Fruit fly (Drosophila melanogaster): ENCODE measurements around the gene Pgam5.

The Pgam5 gene

dm6 chrX:1830396-1831218 is 42.8 kb downstream of the Pgam5 start (continued):
- TF ChIP-seq jing (GFP tag; optimal IDR thresholded peaks at IDR 0.05) (peak; percentile 91), peb (GFP tag; IDR thresholded peaks at IDR 0.05) (peak; percentile 95), CG8089 (GFP tag; optimal IDR thresholded peaks at IDR 0.05) (peak; percentile 89), dati (GFP tag; IDR thresholded peaks at IDR 0.05) (peak; percentile 95), unc-4 (GFP tag; IDR thresholded peaks at IDR 0.05; ENCODE audit: partially characterized antibody) (no peak), CG14014 (GFP tag; IDR thresholded peaks at IDR 0.05) (peak; percentile 98), insv (GFP tag; optimal IDR thresholded peaks at IDR 0.05) (peak; percentile 46 to 66), crol (GFP tag; IDR thresholded peaks at IDR 0.05) (peak; percentile 59; the same call in 1 of the 2 replicates), Side (GFP tag; optimal IDR thresholded peaks at IDR 0.05) (peak; percentile 90), lmd (GFP tag; IDR thresholded peaks at IDR 0.05) (peak; percentile 97), CG2712 (tag; optimal IDR thresholded peaks at IDR 0.05) (peak; percentile 95), ash1 (GFP tag; optimal IDR thresholded peaks at IDR 0.05) (peak; percentile 64), B-H2 (GFP tag; optimal IDR thresholded peaks at IDR 0.05) (peak; percentile 83), CG6765 (GFP tag; optimal IDR thresholded peaks at IDR 0.05) (peak; percentile 93), vnd (GFP tag; IDR thresholded peaks at IDR 0.05; ENCODE audit: partially characterized antibody) (no peak), HLHmδ (GFP tag; optimal IDR thresholded peaks at IDR 0.05) (no peak), CG17802 (tag; optimal IDR thresholded peaks at IDR 0.05) (peak; percentile 86), Antp (GFP tag; optimal IDR thresholded peaks at IDR 0.05) (peak; percentile 91), luna (GFP tag; optimal IDR thresholded peaks at IDR 0.05) (peak; percentile 61), CG5953 (GFP tag; IDR thresholded peaks at IDR 0.05) (peak; percentile 97), gsb (GFP tag; IDR thresholded peaks at IDR 0.05) (peak; percentile 94), ATbp (GFP tag; optimal IDR thresholded peaks at IDR 0.05) (peak; percentile 94), CG16813 (GFP tag; IDR thresholded peaks at IDR 0.05; ENCODE audit: partially characterized antibody) (no peak), ssp (GFP tag; IDR thresholded peaks at IDR 0.05) (peak; percentile 88), Lpt (GFP tag; optimal IDR thresholded peaks at IDR 0.05) (no peak), Mes4 (GFP tag; optimal IDR thresholded peaks at IDR 0.05) (peak; percentile 89), Lim3 (GFP tag; IDR thresholded peaks at IDR 0.05) (peak; percentile 83), CG10267 (tag; optimal IDR thresholded peaks at IDR 0.05) (peak; percentile 88), Mad (GFP tag; optimal IDR thresholded peaks at IDR 0.05) (peak; percentile 92), kay (GFP tag; optimal IDR thresholded peaks at IDR 0.05) (peak; percentile 95), crp (GFP tag; optimal IDR thresholded peaks at IDR 0.05) (peak in 1 of 2 experiments; percentile 65), Sin3A (optimal IDR thresholded peaks at IDR 0.05) (no peak), CG17328 (GFP tag; IDR thresholded peaks at IDR 0.05) (peak; percentile 97), D19A (tag; optimal IDR thresholded peaks at IDR 0.05) (peak; percentile 92), Eip74EF (GFP tag; optimal IDR thresholded peaks at IDR 0.05) (peak in 1 of 2 experiments; percentile 91), pfk (GFP tag; optimal IDR thresholded peaks at IDR 0.05) (peak; percentile 37), CG1602 (GFP tag; optimal IDR thresholded peaks at IDR 0.05) (peak; percentile 94), lola (GFP tag; optimal IDR thresholded peaks at IDR 0.05) (peak in 1 of 3 experiments; percentile 86), CG11723 (GFP tag; optimal IDR thresholded peaks at IDR 0.05) (peak; percentile 90), amos (GFP tag; IDR thresholded peaks at IDR 0.05; ENCODE audit: partially characterized antibody) (no peak; the same call in 1 of the 2 replicates), CG4730 (GFP tag; IDR thresholded peaks at IDR 0.05) (peak; percentile 96), CG11456 (GFP tag; IDR thresholded peaks at IDR 0.05) (peak; percentile 98), CG12236 (GFP tag; optimal IDR thresholded peaks at IDR 0.05) (peak; percentile 82), CG1647 (GFP tag; optimal IDR thresholded peaks at IDR 0.05) (peak; percentile 88), CG11398 (GFP tag; optimal IDR thresholded peaks at IDR 0.05) (peak; percentile 88), Fer2 (tag; optimal IDR thresholded peaks at IDR 0.05) (peak; percentile 88), mam (GFP tag; optimal IDR thresholded peaks at IDR 0.05) (peak; percentile 95), CG16863 (GFP tag; optimal IDR thresholded peaks at IDR 0.05) (peak; percentile 93), sr (GFP tag; IDR thresholded peaks at IDR 0.05) (peak; percentile 93)

Data from whole organism, embryonic.